Fruit fly (Drosophila melanogaster) whole organism, embryonic: Measurements from ENCODE around the gene DnaJ-1.
A peak's percentile ranks its signal among the peaks of the same experiment; 100 is the strongest.

Source experiments
- ATbp ChIP-seq: fragments of 200-800 bp; sonication (Bioruptor generic); optimal IDR thresholded peaks from 2 replicates; lab custom pipeline; 2017; ENCODE audit warnings: missing biosample characterization, mild to moderate bottlenecking, missing genetic modification characterization, missing genetic modification reagents
- Adf1 ChIP-seq: fragments of 200-800 bp; sonication (Bioruptor generic); IDR thresholded peaks from 2 replicates; pipeline ENCODE4 v1.3.6; 2022; ENCODE audit warnings: missing biosample characterization, missing genetic modification characterization
- Bdp1 ChIP-seq: fragments of 200-800 bp; sonication (Bioruptor generic); optimal IDR thresholded peaks from 3 replicates; lab custom pipeline; 2016; ENCODE audit warnings: missing biosample characterization, missing genetic modification characterization
- CG11504 ChIP-seq: fragments of 200-800 bp; sonication (Bioruptor generic); optimal IDR thresholded peaks from 3 replicates; lab custom pipeline; 2019; ENCODE audit warnings: missing biosample characterization, mild to moderate bottlenecking, missing genetic modification characterization, moderate library complexity
- CG14050 ChIP-seq: fragments of 200-800 bp; sonication (Bioruptor generic); IDR thresholded peaks from 3 replicates; pipeline ENCODE4 v1.3.6; 2022; ENCODE audit warnings: missing biosample characterization, missing genetic modification characterization
- CG1647 ChIP-seq: fragments of 200-800 bp; sonication (Bioruptor generic); optimal IDR thresholded peaks from 3 replicates; lab custom pipeline; 2016; ENCODE audit warnings: missing biosample characterization, missing genetic modification characterization
- CG16863 ChIP-seq: fragments of 200-800 bp; sonication (Bioruptor generic); optimal IDR thresholded peaks from 3 replicates; lab custom pipeline; 2016; ENCODE audit warnings: missing biosample characterization, missing genetic modification characterization
- CG17361 ChIP-seq: fragments of 200-800 bp; sonication (Bioruptor generic); IDR thresholded peaks from 3 replicates; pipeline ENCODE4 v1.3.6; 2022; ENCODE audit warnings: missing biosample characterization, missing genetic modification characterization
- CG3281 ChIP-seq: fragments of 200-800 bp; sonication (Bioruptor generic); optimal IDR thresholded peaks from 3 replicates; lab custom pipeline; 2017; ENCODE audit warnings: missing biosample characterization, mild to moderate bottlenecking, missing genetic modification characterization
- CG34422 ChIP-seq: fragments of 200-800 bp; sonication (Bioruptor generic); IDR thresholded peaks from 3 replicates; pipeline ENCODE4 v1.3.6; 2022; ENCODE audit warnings: missing biosample characterization, missing genetic modification characterization
- CG7271 ChIP-seq: fragments of 200-800 bp; sonication (Bioruptor generic); optimal IDR thresholded peaks from 2 replicates; lab custom pipeline; 2018; ENCODE audit warnings: missing biosample characterization, mild to moderate bottlenecking, missing genetic modification characterization, moderate library complexity
- CG7372 ChIP-seq: fragments of 200-800 bp; sonication (Bioruptor generic); IDR thresholded peaks from 2 replicates; pipeline ENCODE4 v1.3.6; 2022; ENCODE audit warnings: missing biosample characterization, missing genetic modification characterization
- CG7928 ChIP-seq: fragments of 200-800 bp; sonication (Bioruptor generic); optimal IDR thresholded peaks from 2 replicates; lab custom pipeline; 2017; ENCODE audit warnings: missing biosample characterization, mild to moderate bottlenecking, missing genetic modification characterization
- CG8281 ChIP-seq: fragments of 200-800 bp; sonication (Bioruptor generic); optimal IDR thresholded peaks from 2 replicates; lab custom pipeline; 2018; ENCODE audit warnings: missing biosample characterization, mild to moderate bottlenecking, missing genetic modification characterization, moderate library complexity
- CG8765 ChIP-seq: fragments of 200-800 bp; sonication (Bioruptor generic); IDR thresholded peaks from 2 replicates; pipeline ENCODE4 v1.3.6; 2022; ENCODE audit warnings: missing biosample characterization, missing genetic modification characterization
- CG8924 ChIP-seq: fragments of 200-800 bp; optimal IDR thresholded peaks from 3 replicates; lab custom pipeline; 2019; ENCODE audit warnings: missing biosample characterization, mild to moderate bottlenecking, missing genetic modification characterization, moderate library complexity
- CG8944 ChIP-seq: fragments of 200-800 bp; sonication (Bioruptor generic); optimal IDR thresholded peaks from 3 replicates; lab custom pipeline; 2016; ENCODE audit warnings: missing biosample characterization, missing genetic modification characterization
- CG9876 ChIP-seq: fragments of 200-800 bp; sonication (Bioruptor generic); optimal IDR thresholded peaks from 2 replicates; lab custom pipeline; 2016; ENCODE audit warnings: missing biosample characterization, missing genetic modification characterization
- D19A ChIP-seq: fragments of 200-800 bp; optimal IDR thresholded peaks from 3 replicates; lab custom pipeline; 2019; ENCODE audit warnings: missing biosample characterization, mild to moderate bottlenecking, missing genetic modification characterization, moderate library complexity
- Dfd ChIP-seq, 2 experiments: fragments of >200 bp; optimal IDR thresholded peaks; 2 replicates each; lab custom pipeline; 2017; ENCODE audit warnings: missing biosample characterization in 2 of 2, missing genetic modification characterization in 2 of 2
- Fer2 ChIP-seq: fragments of 200-800 bp; sonication (Bioruptor generic); optimal IDR thresholded peaks from 2 replicates; lab custom pipeline; 2018; ENCODE audit warnings: missing biosample characterization, mild to moderate bottlenecking, missing genetic modification characterization, moderate library complexity
- Gsc ChIP-seq: fragments of 200-800 bp; sonication (Bioruptor generic); IDR thresholded peaks from 2 replicates; pipeline ENCODE4 v1.3.6; 2022; ENCODE audit warnings: missing biosample characterization, missing genetic modification characterization
- Hr3 ChIP-seq: fragments of 200-800 bp; sonication (Bioruptor generic); optimal IDR thresholded peaks from 3 replicates; lab custom pipeline; 2016; ENCODE audit warnings: missing biosample characterization, missing genetic modification characterization
- Jarid2 ChIP-seq: fragments of 200-800 bp; sonication (Bioruptor generic); optimal IDR thresholded peaks from 3 replicates; lab custom pipeline; 2017; ENCODE audit warnings: mild to moderate bottlenecking, missing biosample characterization, missing genetic modification reagents, missing genetic modification characterization
- Mad ChIP-seq: fragments of 200-800 bp; sonication (Bioruptor generic); optimal IDR thresholded peaks from 2 replicates; lab custom pipeline; 2016; ENCODE audit warnings: missing biosample characterization, missing genetic modification characterization
- Max ChIP-seq: fragments of 200-800 bp; sonication (Bioruptor generic); optimal IDR thresholded peaks from 2 replicates; lab custom pipeline; 2016; ENCODE audit warnings: missing biosample characterization, mild to moderate bottlenecking, missing genetic modification characterization
- Meics ChIP-seq: fragments of 200-800 bp; sonication (Bioruptor generic); optimal IDR thresholded peaks from 2 replicates; lab custom pipeline; 2017; ENCODE audit warnings: missing biosample characterization, mild to moderate bottlenecking, missing genetic modification characterization
- Nf-YB ChIP-seq: fragments of 200-800 bp; sonication (Bioruptor generic); optimal IDR thresholded peaks from 3 replicates; lab custom pipeline; 2019; ENCODE audit warnings: missing biosample characterization, mild to moderate bottlenecking, missing genetic modification characterization, moderate library complexity
- Nf-YC ChIP-seq: fragments of 200-800 bp; optimal IDR thresholded peaks from 3 replicates; lab custom pipeline; 2019; ENCODE audit warnings: missing biosample characterization, mild to moderate bottlenecking, missing genetic modification characterization, moderate library complexity
- Side ChIP-seq: fragments of 200-800 bp; sonication (Bioruptor generic); optimal IDR thresholded peaks from 2 replicates; lab custom pipeline; 2016; ENCODE audit warnings: missing biosample characterization, missing genetic modification characterization
- TFAM ChIP-seq: fragments of 200-800 bp; sonication (Bioruptor generic); optimal IDR thresholded peaks from 2 replicates; lab custom pipeline; 2017; ENCODE audit warnings: missing biosample characterization, missing genetic modification characterization, inconsistent platforms
- Taf1 ChIP-seq: fragments of 200-800 bp; sonication (Bioruptor generic); IDR thresholded peaks from 2 replicates; pipeline ENCODE4 v1.3.6; 2022; ENCODE audit warnings: missing biosample characterization, missing genetic modification characterization
- ac ChIP-seq: fragments of 200-800 bp; sonication (Bioruptor generic); optimal IDR thresholded peaks from 3 replicates; lab custom pipeline; 2017; ENCODE audit warnings: missing biosample characterization, mild to moderate bottlenecking, missing genetic modification characterization
- corto ChIP-seq: fragments of 200-800 bp; sonication (Bioruptor generic); optimal IDR thresholded peaks from 2 replicates; lab custom pipeline; 2016; ENCODE audit warnings: missing biosample characterization, mild to moderate bottlenecking, missing genetic modification characterization, moderate library complexity
- disco-r ChIP-seq: fragments of 200-800 bp; sonication (Bioruptor generic); optimal IDR thresholded peaks from 2 replicates; lab custom pipeline; 2016; ENCODE audit warnings: missing biosample characterization, missing genetic modification characterization
- fd102C ChIP-seq: fragments of 200-800 bp; sonication (Bioruptor generic); optimal IDR thresholded peaks from 2 replicates; lab custom pipeline; 2018; ENCODE audit warnings: missing biosample characterization, mild to moderate bottlenecking, missing genetic modification characterization, moderate library complexity
- her ChIP-seq: fragments of 200-800 bp; sonication (Bioruptor generic); optimal IDR thresholded peaks from 2 replicates; lab custom pipeline; 2016; ENCODE audit warnings: missing biosample characterization, missing genetic modification characterization
- lov ChIP-seq, 2 experiments: fragments of 200-800 bp in 1 of 2; fragments of >200 bp in 1 of 2; sonication (Bioruptor generic) in 1 of 2; IDR thresholded peaks in 1 of 2; optimal IDR thresholded peaks in 1 of 2; 2 replicates in 1 of 2; 3 replicates in 1 of 2; pipeline versions ENCODE4 v1.3.6 to Lab custom; 2017 to 2022; ENCODE audit warnings: missing biosample characterization in 1 of 2, missing genetic modification characterization in 1 of 2
- nerfin-2 ChIP-seq: fragments of 200-800 bp; sonication (Bioruptor generic); IDR thresholded peaks from 2 replicates; pipeline ENCODE4 v1.3.6; 2022; ENCODE audit warnings: missing biosample characterization, missing genetic modification characterization; ENCODE audit not compliant: partially characterized antibody
- odd ChIP-seq: fragments of 200-800 bp; sonication (Bioruptor generic); optimal IDR thresholded peaks from 2 replicates; lab custom pipeline; 2017; ENCODE audit warnings: missing biosample characterization, mild to moderate bottlenecking, missing genetic modification characterization
- pb ChIP-seq: fragments of 200-800 bp; sonication (Bioruptor generic); optimal IDR thresholded peaks from 3 replicates; lab custom pipeline; 2016; ENCODE audit warnings: missing biosample characterization, missing genetic modification characterization
- phol ChIP-seq: fragments of 200-800 bp; sonication (Bioruptor generic); optimal IDR thresholded peaks from 3 replicates; lab custom pipeline; 2018; ENCODE audit warnings: missing biosample characterization, mild to moderate bottlenecking, missing genetic modification characterization, moderate library complexity
- sd ChIP-seq: fragments of 200-800 bp; sonication (Bioruptor generic); optimal IDR thresholded peaks from 3 replicates; lab custom pipeline; 2018; ENCODE audit warnings: missing biosample characterization, mild to moderate bottlenecking, missing genetic modification characterization, moderate library complexity
- shn ChIP-seq: fragments of 200-800 bp; sonication (Bioruptor generic); optimal IDR thresholded peaks from 3 replicates; lab custom pipeline; 2016; ENCODE audit warnings: missing biosample characterization, missing genetic modification characterization
- sisA ChIP-seq: fragments of 200-800 bp; sonication (Bioruptor generic); IDR thresholded peaks from 2 replicates; pipeline ENCODE4 v1.3.6; 2022; ENCODE audit warnings: missing biosample characterization, missing genetic modification characterization
- sna ChIP-seq: fragments of 200-800 bp; sonication (Bioruptor generic); IDR thresholded peaks from 2 replicates; pipeline ENCODE4 v1.3.6; 2022; ENCODE audit warnings: missing biosample characterization, missing genetic modification characterization; ENCODE audit not compliant: partially characterized antibody
- ttk ChIP-seq: fragments of 200-800 bp; sonication (Bioruptor generic); IDR thresholded peaks from 2 replicates; pipeline ENCODE4 v2.1.2; 2022; ENCODE audit warnings: missing biosample characterization, missing genetic modification characterization
- vfl ChIP-seq: fragments of 200-800 bp; sonication (Bioruptor generic); optimal IDR thresholded peaks from 2 replicates; lab custom pipeline; 2016; ENCODE audit warnings: missing biosample characterization, missing genetic modification characterization
- wor ChIP-seq: fragments of 200-800 bp; sonication (Bioruptor generic); IDR thresholded peaks from 2 replicates; pipeline ENCODE4 v1.3.6; 2022; ENCODE audit warnings: missing biosample characterization, missing genetic modification characterization
- yki ChIP-seq: fragments of >200 bp; optimal IDR thresholded peaks from 3 replicates; lab custom pipeline; 2018

The DnaJ-1 gene

DNA sequence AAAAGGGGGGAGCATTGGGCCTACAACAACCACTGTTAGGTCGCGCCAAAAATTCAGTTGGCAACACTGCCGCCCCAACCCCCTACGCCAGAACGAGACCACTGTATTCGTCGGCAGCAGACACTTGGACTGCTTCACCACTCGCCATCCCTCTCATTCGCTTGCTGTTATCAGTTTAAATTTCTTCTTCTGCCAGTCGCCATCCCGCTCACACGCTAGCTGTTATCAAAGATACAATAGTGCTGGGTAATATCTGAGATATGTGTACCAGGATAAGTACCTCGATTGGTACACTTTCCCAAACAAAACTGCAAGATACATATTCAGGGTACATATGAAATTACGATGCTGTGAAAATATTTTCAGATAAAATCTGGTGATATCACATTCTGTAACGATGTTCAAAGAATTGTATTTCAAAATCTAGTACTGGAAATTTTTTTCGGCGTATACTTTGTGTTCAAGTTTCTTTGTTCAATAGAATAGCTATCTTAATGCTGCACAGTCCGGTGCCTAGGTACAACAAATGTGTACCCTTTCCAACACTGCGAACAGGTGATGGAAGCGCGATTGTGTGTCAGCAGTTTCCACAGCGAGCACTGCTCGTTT is 18.9 kb upstream of the DnaJ-1 start (continued):
- TF ChIP-seq Taf1 (GFP tag; lab: Robert Waterston, UW) (peak; percentile 41; the same call in 1 of the 2 replicates), sd (peak; percentile 63), ATbp (GFP tag; lab: Kevin White, UChicago) (no peak), CG14050 (GFP tag; lab: Robert Waterston, UW) (peak; percentile 50), Nf-YB (peak; percentile 76), her (GFP tag; lab: Kevin White, UChicago) (peak; percentile 86), Side (peak; percentile 89), CG7372 (GFP tag; lab: Robert Waterston, UW) (peak; percentile 69), CG7928 (GFP tag; lab: Kevin White, UChicago) (peak; percentile 59), CG8924 (tag; lab: Kevin White, UChicago) (peak; percentile 88), CG11504 (tag; lab: Kevin White, UChicago) (no peak), D19A (tag; lab: Kevin White, UChicago) (no peak), CG16863 (GFP tag; lab: Kevin White, UChicago) (peak; percentile 81), wor (GFP tag; lab: Robert Waterston, UW) (peak; percentile 50), lov (optimal IDR thresholded peaks at IDR 0.05; lab: Kevin White, UChicago) (no peak), lov (GFP tag; IDR thresholded peaks at IDR 0.05; lab: Robert Waterston, UW) (peak; percentile 49; the same call in 1 of the 3 replicates), Bdp1 (peak; percentile 72), Nf-YC (tag; lab: Kevin White, UChicago) (peak; percentile 93), nerfin-2 (GFP tag; lab: Robert Waterston, UW) (peak; percentile 46; the same call in 1 of the 2 replicates), CG8944 (GFP tag; lab: Kevin White, UChicago) (peak; percentile 77), CG8281 (no peak), Max (GFP tag; lab: Kevin White, UChicago) (peak; percentile 80), Gsc (GFP tag; lab: Robert Waterston, UW) (no peak), odd (GFP tag; lab: Kevin White, UChicago) (no peak), CG8765 (no peak), Adf1 (GFP tag; lab: Robert Waterston, UW) (peak; percentile 77), Mad (GFP tag; lab: Kevin White, UChicago) (peak; percentile 77), yki (lab: Kevin White, UChicago) (no peak), sna (GFP tag; lab: Robert Waterston, UW) (no peak), vfl (GFP tag; lab: Kevin White, UChicago) (peak; percentile 73), CG7271 (tag; lab: Kevin White, UChicago) (no peak), disco-r (GFP tag; lab: Kevin White, UChicago) (peak; percentile 63), ttk (peak; percentile 41; the same call in 1 of the 2 replicates), TFAM (GFP tag; lab: Kevin White, UChicago) (no peak), corto (peak; percentile 65), Hr3 (GFP tag; lab: Kevin White, UChicago) (peak; percentile 85), Fer2 (tag; lab: Kevin White, UChicago) (peak; percentile 79), Meics (GFP tag; lab: Kevin White, UChicago) (peak; percentile 89), Dfd (GFP tag; optimal IDR thresholded peaks at IDR 0.05; lab: Kevin White, UChicago) (no peak), sisA (GFP tag; lab: Robert Waterston, UW) (peak; percentile 69; the same call in 1 of the 2 replicates), pb (peak; percentile 68), shn (peak; percentile 91), Jarid2 (GFP tag; lab: Kevin White, UChicago) (no peak), ac (GFP tag; lab: Kevin White, UChicago) (peak; percentile 55), fd102C (GFP tag; lab: Kevin White, UChicago) (peak; percentile 0), CG1647 (GFP tag; lab: Kevin White, UChicago) (peak; percentile 68), CG17361 (peak; percentile 88), CG9876 (peak; percentile 38), CG3281 (GFP tag; lab: Kevin White, UChicago) (peak; percentile 91), CG34422 (GFP tag; lab: Robert Waterston, UW) (peak; percentile 90), phol (tag; lab: Kevin White, UChicago) (peak; percentile 87)
